Worm (Caenorhabditis elegans) whole organism, late embryonic: ENCODE data around the gene srg-40.

Experiments
- K09A11.1 ChIP-seq: sonication (generic microtip); optimal IDR thresholded peaks from 2 replicates; lab custom pipeline; 2017; ENCODE audit warnings: antibody characterized with exemption, mild to moderate bottlenecking, missing genetic modification characterization, missing compliant biosample characterization; ENCODE audit not compliant: insufficient read depth
- T23F11.4 ChIP-seq: fragments of 200-800 bp; sonication (Bioruptor generic); optimal IDR thresholded peaks from 2 replicates; lab custom pipeline; 2018; ENCODE audit warnings: mild to moderate bottlenecking, missing genetic modification characterization, missing compliant biosample characterization
- ama-1 ChIP-seq: fragments of 150-350 bp; optimal IDR thresholded peaks from 2 replicates; lab custom pipeline; 2014
- ceh-48 ChIP-seq: sonication (generic microtip); optimal IDR thresholded peaks from 2 replicates; lab custom pipeline; 2016; ENCODE audit warnings: missing genetic modification characterization, inconsistent platforms, missing compliant biosample characterization
- fkh-10 ChIP-seq: fragments of 150-350 bp; optimal IDR thresholded peaks from 2 replicates; lab custom pipeline; 2014; ENCODE audit warnings: missing biosample characterization, missing genetic modification reagents, missing genetic modification characterization
- hlh-30 ChIP-seq: sonication (generic microtip); optimal IDR thresholded peaks from 2 replicates; lab custom pipeline; 2017; ENCODE audit warnings: antibody characterized with exemption, missing genetic modification characterization, missing compliant biosample characterization; ENCODE audit not compliant: insufficient read depth
- hlh-8 ChIP-seq: sonication (generic microtip); optimal IDR thresholded peaks from 2 replicates; lab custom pipeline; 2016; ENCODE audit warnings: missing genotype, missing genetic modification characterization, missing compliant biosample characterization
- nhr-11 ChIP-seq: fragments of 150-350 bp; optimal IDR thresholded peaks from 2 replicates; lab custom pipeline; 2014; ENCODE audit warnings: missing biosample characterization, missing genetic modification characterization
- pag-3 ChIP-seq: sonication (generic microtip); optimal IDR thresholded peaks from 2 replicates; lab custom pipeline; 2016; ENCODE audit warnings: missing compliant biosample characterization, missing genetic modification characterization, borderline replicate concordance
- sox-4 ChIP-seq: sonication (generic microtip); optimal IDR thresholded peaks from 2 replicates; lab custom pipeline; 2017; ENCODE audit warnings: mild to moderate bottlenecking, missing genetic modification characterization, inconsistent platforms, missing compliant biosample characterization
- ttx-3 ChIP-seq: sonication (generic microtip); optimal IDR thresholded peaks from 2 replicates; lab custom pipeline; 2016; ENCODE audit warnings: missing genetic modification reagents, missing genetic modification characterization, missing compliant biosample characterization
- unc-86 ChIP-seq: sonication (generic microtip); optimal IDR thresholded peaks from 2 replicates; lab custom pipeline; 2016; ENCODE audit warnings: missing genetic modification characterization, missing compliant biosample characterization

ce11 chrV:11148971-11149370 is 15.4 kb downstream of the srg-40 start:
- TF ChIP-seq fkh-10 (GFP tag; lab: Kevin White, UChicago) (no peak), ttx-3 (tag; lab: Kevin White, UChicago) (no peak), ama-1 (lab: Kevin White, UChicago) (no peak), K09A11.1 (tag; lab: Kevin White, UChicago) (no peak), unc-86 (no peak), pag-3 (tag; lab: Kevin White, UChicago) (no peak), hlh-30 (tag; lab: Kevin White, UChicago) (no peak), hlh-8 (tag; lab: Kevin White, UChicago) (no peak), nhr-11 (tag; lab: Kevin White, UChicago) (no peak), T23F11.4 (GFP tag; lab: Kevin White, UChicago) (no peak), ceh-48 (no peak), sox-4 (tag; lab: Kevin White, UChicago) (no peak)
